Fruit fly (Drosophila melanogaster): Measurements from ENCODE around the gene Acp33A.

Gene Acp33A

dm6 chr2L:11589064-11589463 lies 2.4 kb downstream of the Acp33A start:
- TF ChIP-seq CG3919 (GFP tag; optimal IDR thresholded peaks at IDR 0.05) (no peak), svp (GFP tag) (peak; percentile 56)

- no peak for TF ChIP-seq CG7368 (GFP tag; optimal IDR thresholded peaks at IDR 0.05)
- TF ChIP-seq esn (GFP tag; optimal IDR thresholded peaks at IDR 0.05): no peak
- no peak for TF ChIP-seq fd59A (GFP tag; optimal IDR thresholded peaks at IDR 0.05)
- TF ChIP-seq acj6 (GFP tag; optimal IDR thresholded peaks at IDR 0.05): no peak
- TF ChIP-seq topi (GFP tag; optimal IDR thresholded peaks at IDR 0.05): no peak
- no peak for TF ChIP-seq CG8319 (GFP tag; optimal IDR thresholded peaks at IDR 0.05)
- TF ChIP-seq pdm3 (GFP tag; optimal IDR thresholded peaks at IDR 0.05): no peak
- no peak for TF ChIP-seq CG31627 (GFP tag; optimal IDR thresholded peaks at IDR 0.05)
- TF ChIP-seq Hr4 (GFP tag; optimal IDR thresholded peaks at IDR 0.05): no peak
- no peak for TF ChIP-seq CG6276 (GFP tag; optimal IDR thresholded peaks at IDR 0.05)
- no peak for TF ChIP-seq CG6792 (GFP tag; optimal IDR thresholded peaks at IDR 0.05)
- no peak for TF ChIP-seq CG10669 (GFP tag; optimal IDR thresholded peaks at IDR 0.05)
Measured at dm6 chr2L:11586733-11587132, 4.7 kb downstream of the Acp33A start, which contains the start of gene Mst33A. Gene Mst33A (minus strand): TSS chr2L:11586833.

dm6 chr2L:11581617-11582254 lies 9.7 kb downstream of the Acp33A start, which contains the start of gene kek2:
Gene kek2 (plus strand): TSS chr2L:11581937.
- TF ChIP-seq dsx (GFP tag; optimal IDR thresholded peaks at IDR 0.05; ENCODE audit: poor library complexity, severe bottlenecking) (no peak), achi (GFP tag; optimal IDR thresholded peaks at IDR 0.05) (no peak), Met (GFP tag; optimal IDR thresholded peaks at IDR 0.05) (no peak), eg (GFP tag; IDR thresholded peaks at IDR 0.05) (0 out of 3 replicates have a peak, but pooled peaks have one; percentile 15), CG9139 (GFP tag; optimal IDR thresholded peaks at IDR 0.05) (no peak), dac (GFP tag; optimal IDR thresholded peaks at IDR 0.05) (no peak)

dm6 chr2L:11553825-11554224 lies 37.7 kb downstream of the Acp33A start:
- TF ChIP-seq esn (GFP tag; optimal IDR thresholded peaks at IDR 0.05) (no peak), CG8319 (GFP tag; optimal IDR thresholded peaks at IDR 0.05) (no peak), acj6 (GFP tag; optimal IDR thresholded peaks at IDR 0.05) (no peak), CG10669 (GFP tag; optimal IDR thresholded peaks at IDR 0.05) (no peak), CG4318 (GFP tag; optimal IDR thresholded peaks at IDR 0.05) (no peak), CG1621 (tag; optimal IDR thresholded peaks at IDR 0.05) (no peak), Sox102F (GFP tag; optimal IDR thresholded peaks at IDR 0.05) (no peak), CG6808 (GFP tag; optimal IDR thresholded peaks at IDR 0.05) (no peak), CG16779 (tag; optimal IDR thresholded peaks at IDR 0.05) (no peak), CG10631 (GFP tag; optimal IDR thresholded peaks at IDR 0.05) (no peak)
